Worm (Caenorhabditis elegans) whole organism, L2 larva: Measurements from ENCODE around the gene ZK1128.7.

ENCODE experiments used
- Y55F3AM.14 ChIP-seq: fragments of 200-800 bp; sonication (Bioruptor generic); optimal IDR thresholded peaks from 2 replicates; lab custom pipeline; 2018; ENCODE audit warnings: mild to moderate bottlenecking, missing genetic modification characterization, missing compliant biosample characterization
- alr-1 ChIP-seq: fragments of 150-350 bp; optimal IDR thresholded peaks from 2 replicates; lab custom pipeline; 2014; ENCODE audit warnings: missing biosample characterization, missing genetic modification characterization
- aly-2 ChIP-seq: fragments of 150-350 bp; optimal IDR thresholded peaks from 2 replicates; lab custom pipeline; 2014; ENCODE audit warnings: missing biosample characterization, missing genetic modification characterization
- ama-1 ChIP-seq: fragments of 150-350 bp; optimal IDR thresholded peaks from 2 replicates; lab custom pipeline; 2018; ENCODE audit warnings: inconsistent platforms
- blmp-1 ChIP-seq: sonication (generic microtip); optimal IDR thresholded peaks from 2 replicates; lab custom pipeline; 2017; ENCODE audit warnings: missing genetic modification characterization, mild to moderate bottlenecking, missing compliant biosample characterization, antibody characterized with exemption, moderate library complexity; ENCODE audit not compliant: insufficient read depth
- ceh-16 ChIP-seq: fragments of 150-350 bp; optimal IDR thresholded peaks from 2 replicates; lab custom pipeline; 2014; ENCODE audit warnings: missing biosample characterization, missing genetic modification characterization
- crh-2 ChIP-seq: sonication (generic microtip); optimal IDR thresholded peaks from 2 replicates; lab custom pipeline; 2017; ENCODE audit warnings: missing biosample characterization, missing genetic modification characterization
- egl-27 ChIP-seq: sonication (generic microtip); optimal IDR thresholded peaks from 3 replicates; lab custom pipeline; 2017; ENCODE audit warnings: missing biosample characterization, missing genetic modification reagents, missing genetic modification characterization
- fos-1 ChIP-seq: fragments of 150-350 bp; optimal IDR thresholded peaks from 2 replicates; lab custom pipeline; 2014; ENCODE audit warnings: missing biosample characterization, missing genetic modification characterization
- gmeb-1 ChIP-seq: fragments of 150-350 bp; optimal IDR thresholded peaks from 2 replicates; lab custom pipeline; 2014; ENCODE audit warnings: missing biosample characterization, missing genetic modification characterization
- lin-11 ChIP-seq: fragments of 150-350 bp; sonication (generic microtip); optimal IDR thresholded peaks from 2 replicates; lab custom pipeline; 2014; ENCODE audit warnings: missing biosample characterization, missing genetic modification characterization, inconsistent platforms, mixed read lengths
- lsy-2 ChIP-seq, 2 experiments: fragments of 150-350 bp in 1 of 2; sonication (generic microtip) in 1 of 2; optimal IDR thresholded peaks; 2 replicates each; lab custom pipeline; 2014 to 2017; ENCODE audit warnings: missing biosample characterization in 2 of 2, missing genetic modification characterization in 2 of 2
- mab-5 ChIP-seq: fragments of 150-350 bp; optimal IDR thresholded peaks from 2 replicates; lab custom pipeline; 2014; ENCODE audit warnings: missing biosample characterization, missing genetic modification characterization
- nhr-10 ChIP-seq: sonication (generic microtip); optimal IDR thresholded peaks from 2 replicates; lab custom pipeline; 2017; ENCODE audit warnings: missing biosample characterization, missing genetic modification characterization
- nhr-11 ChIP-seq: fragments of 150-350 bp; optimal IDR thresholded peaks from 2 replicates; lab custom pipeline; 2014; ENCODE audit warnings: missing biosample characterization, missing genetic modification characterization
- nhr-12 ChIP-seq: fragments of 150-350 bp; optimal IDR thresholded peaks from 2 replicates; lab custom pipeline; 2014; ENCODE audit warnings: missing biosample characterization, missing genetic modification characterization
- nhr-129 ChIP-seq: fragments of 150-350 bp; optimal IDR thresholded peaks from 2 replicates; lab custom pipeline; 2014; ENCODE audit warnings: missing biosample characterization, missing genetic modification characterization
- nhr-21 ChIP-seq: fragments of 150-350 bp; optimal IDR thresholded peaks from 2 replicates; lab custom pipeline; 2014; ENCODE audit warnings: missing biosample characterization, missing genetic modification characterization
- nhr-23 ChIP-seq: fragments of 150-350 bp; optimal IDR thresholded peaks from 2 replicates; lab custom pipeline; 2014; ENCODE audit warnings: missing biosample characterization, missing genetic modification reagents, missing genetic modification characterization
- nhr-237 ChIP-seq: fragments of 150-350 bp; optimal IDR thresholded peaks from 2 replicates; lab custom pipeline; 2014; ENCODE audit warnings: missing biosample characterization, missing genetic modification characterization
- nhr-25 ChIP-seq: fragments of 150-350 bp; sonication (generic microtip); optimal IDR thresholded peaks from 3 replicates; lab custom pipeline; 2014; ENCODE audit warnings: missing biosample characterization, missing genetic modification characterization
- nhr-6 ChIP-seq: fragments of 150-350 bp; optimal IDR thresholded peaks from 2 replicates; lab custom pipeline; 2014; ENCODE audit warnings: missing biosample characterization, missing genetic modification characterization
- nhr-77 ChIP-seq: fragments of 150-350 bp; optimal IDR thresholded peaks from 2 replicates; lab custom pipeline; 2014; ENCODE audit warnings: missing biosample characterization, missing genetic modification characterization
- peb-1 ChIP-seq: fragments of 150-350 bp; optimal IDR thresholded peaks from 2 replicates; lab custom pipeline; 2014; ENCODE audit warnings: missing biosample characterization, missing genetic modification characterization
- sem-4 ChIP-seq: fragments of 150-350 bp; optimal IDR thresholded peaks from 2 replicates; lab custom pipeline; 2014; ENCODE audit warnings: missing biosample characterization, missing genetic modification reagents, missing genetic modification characterization
- skn-1 ChIP-seq: sonication (generic microtip); optimal IDR thresholded peaks from 2 replicates; lab custom pipeline; 2017; ENCODE audit warnings: missing biosample characterization, missing genetic modification characterization
- sma-3 ChIP-seq: sonication (generic microtip); optimal IDR thresholded peaks from 2 replicates; lab custom pipeline; 2016; ENCODE audit warnings: missing genetic modification reagents, missing genetic modification characterization, missing compliant biosample characterization
- sma-9 ChIP-seq, 2 experiments: fragments of 150-350 bp in 1 of 2; sonication (generic microtip) in 1 of 2; optimal IDR thresholded peaks; 2 replicates each; lab custom pipeline; 2014 to 2016; ENCODE audit warnings: missing genetic modification characterization in 2 of 2, mild to moderate bottlenecking in 1 of 2, missing biosample characterization in 1 of 2, missing compliant biosample characterization in 1 of 2, missing genetic modification reagents in 1 of 2, moderate library complexity in 1 of 2
- snpc-4 ChIP-seq: fragments of 150-350 bp; optimal IDR thresholded peaks from 2 replicates; lab custom pipeline; 2014; ENCODE audit warnings: missing biosample characterization, missing genetic modification characterization
- unc-55 ChIP-seq: fragments of 150-350 bp; sonication (generic microtip); optimal IDR thresholded peaks from 3 replicates; lab custom pipeline; 2014; ENCODE audit warnings: missing biosample characterization, missing genetic modification reagents, missing genetic modification characterization
- ztf-1 ChIP-seq: fragments of 200-800 bp; sonication (Bioruptor generic); conservative IDR thresholded peaks from 2 replicates; pipeline ENCODE4 v1.3.6; 2022; ENCODE audit warnings: missing genetic modification characterization, missing compliant biosample characterization
- ztf-4 ChIP-seq: fragments of 150-350 bp; optimal IDR thresholded peaks from 2 replicates; lab custom pipeline; 2014; ENCODE audit warnings: missing biosample characterization, missing genetic modification characterization

Gene ZK1128.7

ce11 chrIII:10123586-10124233, 13.1 kb upstream of the ZK1128.7 start, which contains the start of gene ttll-4 (continued):
- TF ChIP-seq aly-2 (tag; lab: Kevin White, UChicago): no peak
- TF ChIP-seq nhr-129 (tag; lab: Kevin White, UChicago): peak; percentile 14
- no peak for TF ChIP-seq nhr-21 (tag; lab: Kevin White, UChicago)

DNA sequence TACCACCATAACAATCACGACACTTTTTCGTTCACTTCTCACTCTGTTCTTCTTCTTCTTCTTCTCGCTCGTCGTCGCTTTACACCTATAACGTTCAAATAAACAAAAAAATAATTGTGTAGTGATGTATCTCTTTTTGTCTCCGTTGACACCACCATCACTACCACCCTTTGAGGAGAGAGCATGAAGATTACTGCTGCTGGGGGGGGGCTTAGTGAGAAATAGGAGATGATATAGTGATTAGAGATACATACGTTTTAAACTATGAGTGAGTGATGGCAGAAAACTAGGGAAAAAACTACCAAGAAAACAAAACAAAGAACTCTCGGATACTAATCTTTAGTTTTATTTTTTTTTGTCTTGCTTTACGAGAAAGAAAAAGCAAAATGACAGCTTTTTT, 10.4 kb upstream of the ZK1128.7 start:
- TF ChIP-seq fos-1 (tag; lab: Kevin White, UChicago) (no peak), sem-4 (tag; lab: Kevin White, UChicago) (no peak), sma-9 (GFP tag; optimal IDR thresholded peaks at IDR 0.05; lab: Kevin White, UChicago) (peak; percentile 35), sma-9 (tag; optimal IDR thresholded peaks at IDR 0.05; lab: Kevin White, UChicago) (no peak), lsy-2 (tag; optimal IDR thresholded peaks at IDR 0.05; lab: Kevin White, UChicago) (peak in 1 of 2 experiments; percentile 34), unc-55 (peak; percentile 26), nhr-12 (no peak), skn-1 (tag; lab: Kevin White, UChicago) (no peak), nhr-129 (tag; lab: Kevin White, UChicago) (peak; percentile 19)

- TF ChIP-seq Y55F3AM.14 (GFP tag; lab: Kevin White, UChicago) (peak; percentile 20), nhr-6 (tag; lab: Kevin White, UChicago) (no peak), ama-1 (no peak), nhr-25 (peak; percentile 42), blmp-1 (tag; lab: Kevin White, UChicago) (peak; percentile 45), nhr-10 (tag; lab: Kevin White, UChicago) (no peak), fos-1 (tag; lab: Kevin White, UChicago) (peak; percentile 46), crh-2 (tag; lab: Kevin White, UChicago) (peak; percentile 8), gmeb-1 (peak; percentile 43), nhr-11 (tag; lab: Kevin White, UChicago) (no peak), ztf-1 (GFP tag; lab: Robert Waterston, UW) (no peak), egl-27 (tag; lab: Kevin White, UChicago) (peak; percentile 7), lsy-2 (tag; optimal IDR thresholded peaks at IDR 0.05; lab: Kevin White, UChicago) (peak in 1 of 2 experiments; percentile 25), alr-1 (tag; lab: Kevin White, UChicago) (no peak)
Measured at ce11 chrIII:10132495-10133450, 4.0 kb upstream of the ZK1128.7 start.

DNA sequence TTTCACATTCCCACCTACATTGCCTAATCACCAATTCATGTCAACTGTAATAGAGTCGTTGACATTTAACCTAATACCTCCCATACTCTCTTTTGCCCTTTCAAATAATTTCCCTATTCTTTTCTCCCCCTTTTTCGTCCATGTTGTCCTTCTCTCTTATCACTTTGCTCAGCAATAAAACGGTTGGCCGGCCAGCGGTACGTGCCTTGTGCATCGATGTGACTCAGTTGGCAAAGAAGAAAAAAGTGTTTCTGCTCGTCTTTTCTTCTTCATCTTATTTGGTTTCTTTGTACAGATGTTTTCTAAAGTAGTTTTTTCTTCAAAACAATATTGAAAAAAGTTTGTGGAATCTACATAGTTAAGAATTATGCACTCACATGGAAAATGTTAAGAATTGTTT, 2.3 kb upstream of the ZK1128.7 start:
- TF ChIP-seq nhr-77 (no peak), crh-2 (tag; lab: Kevin White, UChicago) (peak; percentile 38), fos-1 (tag; lab: Kevin White, UChicago) (peak; percentile 88)

DNA sequence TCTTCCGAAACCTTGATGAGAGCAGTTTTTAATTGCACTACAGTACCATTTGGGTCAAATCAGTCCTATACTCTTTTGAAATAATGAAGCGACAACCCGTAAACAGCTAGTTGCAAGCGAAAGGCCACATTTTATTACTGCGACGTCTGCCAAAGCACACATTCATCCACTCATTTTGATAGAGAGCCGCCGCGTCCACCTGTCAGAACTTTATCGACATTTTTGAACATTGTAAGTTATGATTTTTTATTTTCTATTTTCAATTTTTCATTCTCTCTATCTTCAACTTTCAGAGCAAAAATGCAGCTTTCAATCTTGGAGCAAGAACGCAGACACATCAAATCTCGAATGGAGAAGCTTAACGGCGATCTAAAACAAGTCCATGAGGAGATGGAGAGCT, 3.9 kb downstream of the ZK1128.7 start, which contains the start of gene K08E5.6:
Gene K08E5.6 (plus strand): TSS at position 301 of the 400 bp plus-strand sequence.
- TF ChIP-seq nhr-23 (tag; lab: Kevin White, UChicago): no peak
- no peak for TF ChIP-seq blmp-1 (tag; lab: Kevin White, UChicago)
- no peak for TF ChIP-seq nhr-6 (tag; lab: Kevin White, UChicago)
- TF ChIP-seq crh-2 (tag; lab: Kevin White, UChicago): no peak
- TF ChIP-seq gmeb-1: no peak
- TF ChIP-seq alr-1 (tag; lab: Kevin White, UChicago): no peak

- TF ChIP-seq nhr-21 (tag; lab: Kevin White, UChicago) (no peak), sma-3 (GFP tag; lab: Kevin White, UChicago) (no peak), ztf-4 (no peak), mab-5 (tag; lab: Kevin White, UChicago) (no peak), snpc-4 (no peak), peb-1 (no peak), ceh-16 (tag; lab: Kevin White, UChicago) (no peak), blmp-1 (tag; lab: Kevin White, UChicago) (no peak), nhr-11 (tag; lab: Kevin White, UChicago) (no peak), nhr-237 (no peak), nhr-77 (no peak), nhr-25 (no peak), lsy-2 (tag; optimal IDR thresholded peaks at IDR 0.05; lab: Kevin White, UChicago) (no peak), lin-11 (tag; lab: Kevin White, UChicago) (no peak), nhr-23 (tag; lab: Kevin White, UChicago) (no peak)
Measured at ce11 chrIII:10146701-10147100, 9.9 kb downstream of the ZK1128.7 start, which contains the start of gene K08E5.1. Gene K08E5.1, minus strand, starts transcription at chrIII:10146801.
